Worm (Caenorhabditis elegans) whole organism, late embryonic: Measurements from ENCODE around the gene C35B1.8.

Experiments
- K09A11.1 ChIP-seq: sonication (generic microtip); optimal IDR thresholded peaks from 2 replicates; lab custom pipeline; 2017; ENCODE audit warnings: antibody characterized with exemption, mild to moderate bottlenecking, missing genetic modification characterization, missing compliant biosample characterization; ENCODE audit not compliant: insufficient read depth
- Y22D7AL.16 ChIP-seq: sonication (generic microtip); optimal IDR thresholded peaks from 2 replicates; lab custom pipeline; 2016; ENCODE audit warnings: missing genetic modification characterization, missing compliant biosample characterization
- ama-1 ChIP-seq: fragments of 150-350 bp; optimal IDR thresholded peaks from 2 replicates; lab custom pipeline; 2014
- ceh-14 ChIP-seq: sonication (generic microtip); optimal IDR thresholded peaks from 2 replicates; lab custom pipeline; 2016; ENCODE audit warnings: missing genotype, missing genetic modification characterization, missing compliant biosample characterization
- ceh-18 ChIP-seq: sonication (generic microtip); optimal IDR thresholded peaks from 2 replicates; lab custom pipeline; 2016; ENCODE audit warnings: missing genetic modification characterization, missing compliant biosample characterization
- ceh-24 ChIP-seq: sonication (generic microtip); optimal IDR thresholded peaks from 2 replicates; lab custom pipeline; 2016; ENCODE audit warnings: mild to moderate bottlenecking, missing genetic modification characterization, missing compliant biosample characterization
- ceh-34 ChIP-seq: sonication (generic microtip); optimal IDR thresholded peaks from 2 replicates; lab custom pipeline; 2016; ENCODE audit warnings: mild to moderate bottlenecking, missing genetic modification characterization, missing compliant biosample characterization
- ceh-48 ChIP-seq: sonication (generic microtip); optimal IDR thresholded peaks from 2 replicates; lab custom pipeline; 2016; ENCODE audit warnings: missing genetic modification characterization, inconsistent platforms, missing compliant biosample characterization
- ceh-6 ChIP-seq: fragments of 200-800 bp; sonication (Bioruptor generic); optimal IDR thresholded peaks from 2 replicates; lab custom pipeline; 2018; ENCODE audit warnings: mild to moderate bottlenecking, missing genetic modification characterization, missing compliant biosample characterization
- ceh-9 ChIP-seq: sonication (generic microtip); optimal IDR thresholded peaks from 2 replicates; lab custom pipeline; 2016; ENCODE audit warnings: mild to moderate bottlenecking, missing genetic modification characterization, inconsistent platforms, missing compliant biosample characterization
- dve-1 ChIP-seq: sonication (generic microtip); optimal IDR thresholded peaks from 2 replicates; lab custom pipeline; 2017; ENCODE audit warnings: antibody characterized with exemption, mild to moderate bottlenecking, missing genetic modification characterization, missing compliant biosample characterization
- elt-2 ChIP-seq: sonication (generic microtip); optimal IDR thresholded peaks from 2 replicates; lab custom pipeline; 2016; ENCODE audit warnings: missing genetic modification reagents, missing genetic modification characterization, missing compliant biosample characterization
- ets-4 ChIP-seq: sonication (generic microtip); optimal IDR thresholded peaks from 2 replicates; lab custom pipeline; 2016; ENCODE audit warnings: missing genetic modification characterization, missing compliant biosample characterization
- eyg-1 ChIP-seq: sonication (generic microtip); optimal IDR thresholded peaks from 2 replicates; lab custom pipeline; 2016; ENCODE audit warnings: missing genotype, missing genetic modification characterization, missing compliant biosample characterization
- fkh-10 ChIP-seq: fragments of 150-350 bp; optimal IDR thresholded peaks from 2 replicates; lab custom pipeline; 2014; ENCODE audit warnings: missing biosample characterization, missing genetic modification reagents, missing genetic modification characterization
- fkh-6 ChIP-seq: sonication (generic microtip); optimal IDR thresholded peaks from 2 replicates; lab custom pipeline; 2016; ENCODE audit warnings: missing genetic modification characterization, missing compliant biosample characterization
- gmeb-2 ChIP-seq: sonication (generic microtip); optimal IDR thresholded peaks from 2 replicates; lab custom pipeline; 2016; ENCODE audit warnings: missing genetic modification characterization, inconsistent platforms, missing compliant biosample characterization
- hlh-30 ChIP-seq: sonication (generic microtip); optimal IDR thresholded peaks from 2 replicates; lab custom pipeline; 2017; ENCODE audit warnings: antibody characterized with exemption, missing genetic modification characterization, missing compliant biosample characterization; ENCODE audit not compliant: insufficient read depth
- hlh-8 ChIP-seq: sonication (generic microtip); optimal IDR thresholded peaks from 2 replicates; lab custom pipeline; 2016; ENCODE audit warnings: missing genotype, missing genetic modification characterization, missing compliant biosample characterization
- lim-6 ChIP-seq: sonication (generic microtip); optimal IDR thresholded peaks from 2 replicates; lab custom pipeline; 2016; ENCODE audit warnings: missing genetic modification characterization, missing compliant biosample characterization
- lin-11 ChIP-seq: fragments of 200-800 bp; sonication (Bioruptor generic); optimal IDR thresholded peaks from 2 replicates; lab custom pipeline; 2018; ENCODE audit warnings: mild to moderate bottlenecking, missing genetic modification characterization, missing compliant biosample characterization
- nhr-11 ChIP-seq: fragments of 150-350 bp; optimal IDR thresholded peaks from 2 replicates; lab custom pipeline; 2014; ENCODE audit warnings: missing biosample characterization, missing genetic modification characterization
- odd-2 ChIP-seq: sonication (generic microtip); optimal IDR thresholded peaks from 2 replicates; lab custom pipeline; 2017; ENCODE audit warnings: antibody characterized with exemption, mild to moderate bottlenecking, missing genetic modification characterization, missing compliant biosample characterization
- pag-3 ChIP-seq: sonication (generic microtip); optimal IDR thresholded peaks from 2 replicates; lab custom pipeline; 2016; ENCODE audit warnings: missing compliant biosample characterization, missing genetic modification characterization, borderline replicate concordance
- pqm-1 ChIP-seq: sonication (generic microtip); optimal IDR thresholded peaks from 2 replicates; lab custom pipeline; 2016; ENCODE audit warnings: missing genetic modification characterization, missing compliant biosample characterization
- rnt-1 ChIP-seq: sonication (generic microtip); optimal IDR thresholded peaks from 2 replicates; lab custom pipeline; 2016; ENCODE audit warnings: missing genetic modification characterization, missing compliant biosample characterization
- sdc-2 ChIP-seq: sonication (generic microtip); optimal IDR thresholded peaks from 2 replicates; lab custom pipeline; 2016; ENCODE audit warnings: missing genotype, missing genetic modification characterization, missing compliant biosample characterization
- sox-4 ChIP-seq: sonication (generic microtip); optimal IDR thresholded peaks from 2 replicates; lab custom pipeline; 2017; ENCODE audit warnings: mild to moderate bottlenecking, missing genetic modification characterization, inconsistent platforms, missing compliant biosample characterization
- tbx-2 ChIP-seq: sonication (generic microtip); optimal IDR thresholded peaks from 2 replicates; lab custom pipeline; 2016; ENCODE audit warnings: missing genetic modification characterization, missing compliant biosample characterization
- tbx-7 ChIP-seq: sonication (generic microtip); optimal IDR thresholded peaks from 2 replicates; lab custom pipeline; 2016; ENCODE audit warnings: missing genotype, missing genetic modification characterization, missing compliant biosample characterization
- ttx-3 ChIP-seq: sonication (generic microtip); optimal IDR thresholded peaks from 2 replicates; lab custom pipeline; 2016; ENCODE audit warnings: missing genetic modification reagents, missing genetic modification characterization, missing compliant biosample characterization
- unc-42 ChIP-seq: sonication (generic microtip); optimal IDR thresholded peaks from 2 replicates; lab custom pipeline; 2016; ENCODE audit warnings: missing genotype, missing genetic modification characterization, missing compliant biosample characterization
- unc-55 ChIP-seq: sonication (generic microtip); optimal IDR thresholded peaks from 2 replicates; lab custom pipeline; 2017; ENCODE audit warnings: missing biosample characterization, missing genetic modification reagents, missing genetic modification characterization
- zip-5 ChIP-seq: sonication (generic microtip); optimal IDR thresholded peaks from 2 replicates; lab custom pipeline; 2016; ENCODE audit warnings: missing genetic modification characterization, missing compliant biosample characterization
- ztf-16 ChIP-seq: sonication (generic microtip); optimal IDR thresholded peaks from 2 replicates; lab custom pipeline; 2017; ENCODE audit warnings: missing genetic modification characterization, missing compliant biosample characterization

The C35B1.8 gene

DNA sequence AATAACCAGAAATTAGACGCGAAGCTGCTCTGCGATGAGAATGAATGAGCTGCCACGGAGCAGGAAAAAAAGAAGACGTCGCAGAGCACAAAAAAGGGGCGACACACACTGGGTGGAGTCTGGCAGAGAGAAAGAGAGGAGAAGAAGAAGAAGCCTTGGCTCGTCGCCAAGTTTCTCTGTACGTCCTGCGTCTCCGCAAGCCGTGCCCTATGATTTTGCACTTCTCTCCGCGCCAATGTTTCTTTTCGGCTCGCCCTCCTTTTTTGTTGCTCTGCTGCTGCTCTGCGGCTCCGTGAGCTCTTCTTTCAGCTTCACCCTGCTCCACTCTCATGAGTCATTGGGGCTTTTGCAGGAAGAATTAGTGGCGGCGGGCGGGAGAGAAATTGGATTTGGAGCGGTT is 43.9 kb downstream of the C35B1.8 start, which contains the start of gene hlh-30 (continued):
- TF ChIP-seq dve-1 (tag; lab: Kevin White, UChicago): no peak
- no peak for TF ChIP-seq Y22D7AL.16 (tag; lab: Kevin White, UChicago)
- no peak for TF ChIP-seq pqm-1 (tag; lab: Kevin White, UChicago)
- no peak for TF ChIP-seq eyg-1 (tag; lab: Kevin White, UChicago)
- no peak for TF ChIP-seq rnt-1
- no peak for TF ChIP-seq nhr-11 (tag; lab: Kevin White, UChicago)
- TF ChIP-seq tbx-2: peak; percentile 40
- TF ChIP-seq ceh-6 (GFP tag; lab: Kevin White, UChicago): no peak
- peak; percentile 87 for TF ChIP-seq unc-42 (tag; lab: Kevin White, UChicago)
- TF ChIP-seq sox-4 (tag; lab: Kevin White, UChicago): no peak
- peak; percentile 52 for TF ChIP-seq ceh-18 (tag; lab: Kevin White, UChicago)
- TF ChIP-seq fkh-10: no peak

DNA sequence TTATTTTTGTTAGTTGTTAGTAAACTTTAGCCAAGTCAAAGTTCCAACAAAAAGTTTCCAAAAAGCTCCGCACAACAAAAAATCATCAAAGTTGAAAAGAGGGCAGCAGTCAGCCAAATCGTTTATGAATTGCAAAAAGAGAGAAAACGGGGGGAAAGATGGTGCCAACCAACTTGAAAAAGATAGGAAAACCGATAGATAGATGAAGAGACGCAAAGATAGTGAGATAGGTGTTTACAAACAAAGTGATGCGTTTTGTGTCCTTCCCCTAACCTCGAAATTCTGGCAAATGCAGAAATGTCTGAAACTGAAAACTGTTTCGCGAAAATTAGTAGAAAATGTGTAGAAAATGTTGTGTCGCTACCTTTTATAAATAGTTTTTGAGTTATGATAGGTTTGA is 45.3 kb downstream of the C35B1.8 start:
- TF ChIP-seq elt-2 (tag; lab: Kevin White, UChicago) (no peak), tbx-2 (no peak), ets-4 (tag; lab: Kevin White, UChicago) (no peak), ttx-3 (no peak), lim-6 (no peak), gmeb-2 (no peak), lin-11 (tag; lab: Kevin White, UChicago) (no peak), ceh-9 (no peak), sdc-2 (no peak), tbx-7 (tag; lab: Kevin White, UChicago) (no peak), ceh-24 (tag; lab: Kevin White, UChicago) (no peak), hlh-8 (tag; lab: Kevin White, UChicago) (no peak), ama-1 (lab: Kevin White, UChicago) (no peak), ceh-6 (GFP tag; lab: Kevin White, UChicago) (no peak), ceh-34 (tag; lab: Kevin White, UChicago) (no peak), ztf-16 (no peak), ceh-48 (no peak), unc-55 (GFP tag; lab: Kevin White, UChicago) (no peak), pag-3 (tag; lab: Kevin White, UChicago) (no peak)

DNA sequence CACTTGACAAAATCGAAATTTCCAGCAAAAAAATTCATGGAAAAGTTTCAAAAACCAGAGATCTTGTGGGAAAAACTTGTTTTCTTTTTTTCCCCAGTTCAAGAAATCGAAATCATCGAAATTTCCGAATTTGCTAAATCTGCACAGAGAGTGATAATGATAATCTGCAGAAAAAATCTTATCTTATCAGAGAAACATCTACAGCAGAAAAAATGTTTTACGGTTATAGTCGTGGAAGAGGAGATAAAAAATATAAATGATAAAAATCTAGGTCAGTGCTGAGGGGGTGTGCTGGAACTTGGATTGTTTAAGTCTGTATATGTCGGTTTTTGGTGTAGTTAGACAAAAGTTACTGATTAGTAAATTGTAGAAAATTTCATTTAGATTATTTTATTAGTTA is 46.5 kb downstream of the C35B1.8 start:
- TF ChIP-seq ceh-14 (no peak), elt-2 (tag; lab: Kevin White, UChicago) (peak; percentile 83)

DNA sequence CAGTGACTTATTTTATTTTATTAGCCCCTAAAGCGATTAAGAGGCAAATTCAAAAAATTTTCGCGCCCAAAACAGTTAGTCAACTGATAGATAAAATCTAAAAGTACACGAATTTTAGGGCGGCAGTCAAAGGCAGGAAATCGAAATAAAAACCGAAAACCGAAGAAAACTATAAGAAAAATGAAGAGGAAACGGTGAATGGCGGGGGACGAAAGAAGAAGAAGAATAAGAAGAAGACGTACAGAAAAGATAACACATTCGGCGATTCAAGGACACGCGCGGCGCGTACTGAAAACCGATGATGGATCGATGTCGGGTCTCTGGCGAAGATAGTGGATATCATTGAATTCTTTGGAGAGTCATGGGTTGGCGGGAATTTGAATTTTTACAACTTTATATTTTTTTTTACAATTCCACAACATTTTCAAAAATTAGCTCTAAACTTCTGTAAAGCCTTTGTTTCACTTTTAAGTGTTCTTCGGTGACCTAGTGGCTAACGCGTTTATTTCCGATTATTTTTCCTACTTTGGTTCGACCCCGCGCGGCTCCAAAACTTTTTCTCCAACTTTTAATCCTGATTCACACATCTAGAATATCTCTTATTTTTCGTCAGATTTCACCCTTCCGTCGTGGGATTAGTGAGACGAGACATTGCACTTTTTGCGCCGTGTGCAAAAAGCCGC is 47.7 kb downstream of the C35B1.8 start:
- TF ChIP-seq fkh-6 (tag; lab: Kevin White, UChicago) (no peak), ceh-24 (tag; lab: Kevin White, UChicago) (no peak), Y22D7AL.16 (tag; lab: Kevin White, UChicago) (no peak), pqm-1 (tag; lab: Kevin White, UChicago) (no peak), K09A11.1 (tag; lab: Kevin White, UChicago) (no peak), zip-5 (tag; lab: Kevin White, UChicago) (no peak), ceh-48 (no peak), odd-2 (tag; lab: Kevin White, UChicago) (no peak), tbx-2 (no peak), pag-3 (tag; lab: Kevin White, UChicago) (no peak), hlh-30 (tag; lab: Kevin White, UChicago) (no peak)
- TF ChIP-seq, all 69 proteins: peak for 0
